Fruit fly (Drosophila melanogaster) whole organism, wandering third instar larva: ENCODE data around the gene TwdlY.

Source experiments
- Abd-B ChIP-seq: fragments of >200 bp; optimal IDR thresholded peaks from 2 replicates; lab custom pipeline; 2017; ENCODE audit warnings: missing biosample characterization, missing genetic modification characterization
- CG32264 ChIP-seq: fragments of 200-800 bp; sonication (Bioruptor generic); optimal IDR thresholded peaks from 2 replicates; lab custom pipeline; 2016; ENCODE audit warnings: missing biosample characterization, missing genetic modification characterization
- CrebA ChIP-seq: fragments of 200-800 bp; sonication (Bioruptor generic); optimal IDR thresholded peaks from 2 replicates; lab custom pipeline; 2016; ENCODE audit warnings: missing biosample characterization, mild to moderate bottlenecking, missing genetic modification characterization, borderline replicate concordance
- Dif ChIP-seq: fragments of 200-275, 200-300 bp; sonication (Bioruptor generic); optimal IDR thresholded peaks from 2 replicates; lab custom pipeline; 2018; ENCODE audit warnings: missing biosample characterization, missing genetic modification characterization; ENCODE audit not compliant: partially characterized antibody
- GATAd ChIP-seq: sonication (Bioruptor generic); optimal IDR thresholded peaks from 2 replicates; lab custom pipeline; 2016; ENCODE audit warnings: missing biosample characterization, missing genetic modification characterization
- Jra ChIP-seq: sonication (Bioruptor generic); optimal IDR thresholded peaks from 2 replicates; lab custom pipeline; 2016; ENCODE audit warnings: missing biosample characterization, missing genetic modification characterization
- Myc ChIP-seq: fragments of >200 bp; optimal IDR thresholded peaks from 2 replicates; lab custom pipeline; 2017
- N ChIP-seq: fragments of >200 bp; optimal IDR thresholded peaks from 2 replicates; lab custom pipeline; 2018; ENCODE audit warnings: missing biosample characterization, missing external identifiers, missing genetic modification characterization
- OdsH ChIP-seq: fragments of 200-800 bp; sonication (Bioruptor generic); optimal IDR thresholded peaks from 2 replicates; lab custom pipeline; 2016; ENCODE audit warnings: missing biosample characterization, mild to moderate bottlenecking, missing genetic modification characterization
- Rel ChIP-seq, 2 experiments: fragments of 200-800 bp; sonication (Bioruptor generic) in 1 of 2; optimal IDR thresholded peaks; 2 replicates in 1 of 2; 3 replicates in 1 of 2; lab custom pipeline; 2016 to 2019; ENCODE audit warnings: mild to moderate bottlenecking in 2 of 2, missing biosample characterization in 2 of 2, missing genetic modification characterization in 2 of 2, moderate library complexity in 1 of 2
- Sp1 ChIP-seq: fragments of 200-800 bp; sonication (Bioruptor generic); optimal IDR thresholded peaks from 3 replicates; lab custom pipeline; 2019; ENCODE audit warnings: missing biosample characterization, mild to moderate bottlenecking, missing genetic modification characterization, moderate library complexity
- Vsx2 ChIP-seq: fragments of 200-300, 225-300 bp; sonication (Bioruptor generic); optimal IDR thresholded peaks from 2 replicates; lab custom pipeline; 2018; ENCODE audit warnings: missing biosample characterization, missing genetic modification characterization; ENCODE audit not compliant: partially characterized antibody
- dl ChIP-seq, 2 experiments: fragments of 175-275, 200-275 bp in 1 of 2; fragments of 200-275 bp in 1 of 2; sonication (Bioruptor generic); optimal IDR thresholded peaks; lab custom pipeline; 2018; ENCODE audit warnings: mild to moderate bottlenecking in 2 of 2, missing biosample characterization in 2 of 2, missing genetic modification characterization in 2 of 2, moderate library complexity in 2 of 2; ENCODE audit not compliant: partially characterized antibody in 2 of 2, insufficient read depth in 1 of 2
- dsf ChIP-seq: sonication (Bioruptor generic); optimal IDR thresholded peaks from 2 replicates; lab custom pipeline; 2016; ENCODE audit warnings: missing biosample characterization, missing genetic modification characterization, borderline replicate concordance
- ey ChIP-seq: fragments of 200-800 bp; sonication (Bioruptor generic); optimal IDR thresholded peaks from 2 replicates; lab custom pipeline; 2016; ENCODE audit warnings: missing biosample characterization, missing genetic modification characterization
- foxo ChIP-seq, 2 experiments: fragments of 200-800 bp; sonication (Bioruptor generic); optimal IDR thresholded peaks; 2 replicates in 1 of 2; 3 replicates in 1 of 2; lab custom pipeline; 2016 to 2017; ENCODE audit warnings: missing biosample characterization in 2 of 2, missing genetic modification characterization in 2 of 2
- fru ChIP-seq: fragments of 200-800 bp; sonication (Bioruptor generic); optimal IDR thresholded peaks from 3 replicates; lab custom pipeline; 2016; ENCODE audit warnings: missing biosample characterization, mild to moderate bottlenecking, missing genetic modification characterization
- h ChIP-seq: fragments of 200-800 bp; sonication (Bioruptor generic); optimal IDR thresholded peaks from 3 replicates; lab custom pipeline; 2016; ENCODE audit warnings: missing biosample characterization, mild to moderate bottlenecking, missing genetic modification characterization
- psq ChIP-seq: fragments of 200-800 bp; sonication (Bioruptor generic); optimal IDR thresholded peaks from 3 replicates; lab custom pipeline; 2017; ENCODE audit warnings: missing biosample characterization, mild to moderate bottlenecking, missing genetic modification characterization, moderate library complexity
- rgr ChIP-seq: fragments of 200-800 bp; sonication (Bioruptor generic); optimal IDR thresholded peaks from 3 replicates; lab custom pipeline; 2016; ENCODE audit warnings: missing biosample characterization, mild to moderate bottlenecking, missing genetic modification characterization
- sage ChIP-seq: fragments of 200-800 bp; sonication (Bioruptor generic); optimal IDR thresholded peaks from 2 replicates; lab custom pipeline; 2016; ENCODE audit warnings: missing biosample characterization, mild to moderate bottlenecking, missing genetic modification characterization
- tai ChIP-seq: sonication (Bioruptor generic); optimal IDR thresholded peaks from 2 replicates; lab custom pipeline; 2016; ENCODE audit warnings: missing biosample characterization, missing genetic modification characterization
- usp ChIP-seq: fragments of >200 bp; optimal IDR thresholded peaks from 2 replicates; lab custom pipeline; 2017; ENCODE audit warnings: missing biosample characterization, missing genetic modification characterization

TwdlY gene

DNA sequence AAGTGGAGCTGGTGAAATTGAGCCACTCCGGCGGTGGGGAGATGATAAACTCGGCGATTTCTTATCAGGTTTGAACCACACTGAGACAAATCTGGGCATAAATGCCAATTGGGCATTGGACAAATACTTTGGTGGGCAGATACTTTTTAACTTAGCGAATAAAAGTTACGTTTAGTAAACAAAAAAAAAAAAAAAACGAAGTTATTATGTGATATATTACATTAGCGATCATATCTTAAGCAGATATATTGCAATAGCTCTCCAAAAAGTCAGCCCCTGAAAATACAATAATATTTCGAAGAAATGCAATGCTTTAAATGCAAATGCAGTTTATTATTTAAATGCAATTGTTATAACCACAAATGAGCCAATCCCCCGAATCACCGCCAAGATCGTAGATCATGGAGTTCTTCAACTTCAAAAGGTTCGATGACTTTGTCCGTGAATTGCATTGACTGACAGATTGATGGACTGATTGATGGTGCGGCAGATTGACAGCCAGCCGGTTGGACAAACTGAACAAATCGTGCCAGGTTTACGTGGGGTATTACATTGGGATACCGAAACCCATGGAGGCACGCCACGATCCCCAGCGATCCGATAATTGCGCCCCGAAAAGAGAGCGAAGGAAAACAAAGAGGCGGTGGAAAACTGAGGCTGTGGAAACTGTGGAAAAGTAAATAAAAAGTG lies 36.7 kb upstream of the TwdlY start:
- TF ChIP-seq Sp1 (GFP tag; lab: Kevin White, UChicago) (no peak), Jra (no peak), N (no peak), rgr (GFP tag; lab: Kevin White, UChicago) (no peak), CG32264 (no peak), Dif (GFP tag; lab: Kevin White, UChicago) (no peak)

DNA sequence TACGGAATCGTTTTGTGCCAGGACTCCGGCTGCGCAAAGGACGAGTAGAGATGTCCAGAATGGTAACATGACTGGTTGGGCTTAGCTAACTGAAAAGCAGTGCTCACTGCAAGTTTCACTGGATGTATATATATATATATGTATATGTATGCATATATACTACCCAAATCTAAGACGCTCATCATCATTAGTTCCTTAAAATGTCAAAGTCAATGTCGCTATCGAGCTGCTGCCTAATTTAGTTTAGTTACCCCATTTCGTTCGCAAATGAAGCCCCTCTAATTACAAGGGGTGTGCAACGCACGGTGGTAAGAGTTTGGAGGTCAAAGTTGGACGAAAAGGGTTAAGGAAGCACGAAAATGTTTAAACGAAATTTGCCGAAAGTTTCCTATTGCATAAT lies 34.7 kb upstream of the TwdlY start, which contains the start of gene CG9676:
TSS of gene CG9676 (minus strand) at position 101 of the 400 bp plus-strand sequence.
- no peak for TF ChIP-seq Vsx2 (GFP tag; lab: Kevin White, UChicago)
- TF ChIP-seq foxo (GFP tag; optimal IDR thresholded peaks at IDR 0.05; lab: Kevin White, UChicago) = no peak

DNA sequence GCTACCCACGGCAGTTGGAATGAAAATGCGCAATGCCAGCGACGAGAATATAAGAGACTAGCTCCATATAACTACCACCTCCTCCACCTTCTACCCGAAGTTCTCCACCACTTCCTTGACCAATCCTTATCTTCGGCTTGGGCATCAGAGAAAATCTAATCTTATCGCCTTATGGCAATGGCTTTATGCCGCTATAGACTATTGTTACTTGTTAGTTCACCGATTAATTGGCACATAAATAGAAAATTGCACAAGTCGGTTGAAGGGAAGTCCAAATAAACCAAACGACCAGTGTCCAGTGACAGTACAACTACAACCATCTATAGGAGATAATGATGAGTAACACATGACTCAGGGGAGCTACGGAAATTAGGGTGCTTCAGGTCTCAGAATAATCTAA lies 32.8 kb upstream of the TwdlY start, which contains the start of gene sphe:
TSS of gene sphe (minus strand) at position 32 of the 400 bp plus-strand sequence.
- TF ChIP-seq usp = no peak
- no peak for TF ChIP-seq dl (GFP tag; optimal IDR thresholded peaks at IDR 0.05; lab: Kevin White, UChicago; ENCODE audit: insufficient read depth in 1 of 2, partially characterized antibody in 2 of 2)
- TF ChIP-seq, all 38 proteins: peak for 0

DNA sequence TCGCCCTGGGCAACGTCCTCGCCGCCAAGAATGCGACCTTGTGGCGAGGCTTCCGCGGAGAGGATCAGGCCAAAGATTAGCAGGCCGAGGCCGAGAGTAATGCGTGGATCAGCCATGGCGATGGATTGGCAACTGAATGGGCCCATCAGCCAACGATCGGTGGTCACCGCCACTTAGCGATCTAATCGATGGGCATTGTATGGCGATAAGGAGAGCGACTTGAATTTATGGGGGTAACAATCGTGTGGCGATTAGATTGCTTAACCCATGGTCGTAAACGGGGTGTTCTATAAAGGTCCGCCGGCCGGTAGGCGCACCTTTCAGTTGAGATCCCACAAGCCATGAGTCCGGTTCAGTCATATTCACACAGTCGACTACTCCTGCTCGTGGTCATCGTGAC lies 31.0 kb upstream of the TwdlY start, which contains the start of the genes CG9673 and CG4653:
TSS of gene CG9673 (minus strand) at position 138 of the 400 bp plus-strand sequence.
TSS of gene CG4653 (plus strand) at position 335 of the 400 bp plus-strand sequence.
- TF ChIP-seq Sp1 (GFP tag; lab: Kevin White, UChicago) = no peak
- peak; percentile 24 for TF ChIP-seq CrebA (GFP tag; lab: Kevin White, UChicago)
- TF ChIP-seq, all 38 proteins: peak for 1

DNA sequence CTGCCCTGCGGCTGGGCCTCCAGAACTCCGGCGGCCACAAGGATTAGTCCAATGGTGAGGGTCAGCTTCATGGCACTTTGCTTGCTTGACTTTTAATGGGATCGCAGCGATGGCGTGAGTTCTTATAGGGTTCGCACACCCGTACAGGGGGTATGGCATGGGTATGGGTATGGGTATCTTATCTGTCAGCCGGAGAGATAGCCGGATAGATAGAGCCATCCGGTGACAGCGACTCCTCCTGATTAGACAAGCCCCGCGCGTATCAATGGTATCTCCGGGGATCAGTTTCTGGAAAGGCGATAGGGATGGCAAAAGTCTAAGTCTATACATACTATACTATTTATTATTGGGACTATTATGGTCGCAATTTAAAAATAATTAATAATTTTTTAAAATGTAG lies 28.0 kb upstream of the TwdlY start, which contains the start of gene CG9672:
TSS of gene CG9672 (minus strand) at position 101 of the 400 bp plus-strand sequence.
- TF ChIP-seq Myc (lab: Kevin White, UChicago) (no peak), h (GFP tag; lab: Kevin White, UChicago) (peak; percentile 12)
- TF ChIP-seq, all 38 proteins: peak for 1

DNA sequence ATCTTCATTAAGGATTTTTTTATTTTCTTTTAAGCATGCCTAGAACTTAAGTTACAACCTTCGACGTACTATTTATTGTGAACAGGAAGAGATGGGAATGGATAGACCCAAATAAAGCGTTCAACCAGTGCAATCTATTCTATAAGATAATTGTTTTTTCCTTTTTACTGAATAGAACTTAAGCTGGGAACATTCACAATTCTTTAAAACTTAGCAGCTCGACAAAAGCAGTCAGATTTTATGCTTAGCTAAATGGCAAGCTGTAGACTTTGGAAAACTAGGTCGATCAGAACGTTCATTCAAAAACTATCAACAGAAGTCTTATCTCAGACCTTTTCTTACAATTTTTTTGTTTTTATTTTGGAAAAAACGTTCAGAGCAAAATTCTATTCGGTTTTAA lies 23.7 kb upstream of the TwdlY start, which contains the start of gene CG13008:
TSS of gene CG13008 (plus strand) at position 301 of the 400 bp plus-strand sequence.
- TF ChIP-seq rgr (GFP tag; lab: Kevin White, UChicago) = no peak
- TF ChIP-seq GATAd (GFP tag; lab: Kevin White, UChicago) = no peak
- no peak for TF ChIP-seq CG32264
- TF ChIP-seq usp = no peak
- no peak for TF ChIP-seq psq (GFP tag; lab: Kevin White, UChicago)
- no peak for TF ChIP-seq ey (GFP tag; lab: Kevin White, UChicago)
- TF ChIP-seq tai (GFP tag; lab: Kevin White, UChicago) = no peak
- TF ChIP-seq N = no peak
- no peak for TF ChIP-seq CrebA (GFP tag; lab: Kevin White, UChicago)
- TF ChIP-seq Sp1 (GFP tag; lab: Kevin White, UChicago) = no peak
- TF ChIP-seq Abd-B (GFP tag; lab: Kevin White, UChicago) = no peak
- TF ChIP-seq fru (GFP tag; lab: Kevin White, UChicago) = no peak
- TF ChIP-seq sage (GFP tag; lab: Kevin White, UChicago) = no peak
- no peak for TF ChIP-seq dsf (GFP tag; lab: Kevin White, UChicago)
- no peak for TF ChIP-seq OdsH
- TF ChIP-seq, all 38 proteins: peak for 0

DNA sequence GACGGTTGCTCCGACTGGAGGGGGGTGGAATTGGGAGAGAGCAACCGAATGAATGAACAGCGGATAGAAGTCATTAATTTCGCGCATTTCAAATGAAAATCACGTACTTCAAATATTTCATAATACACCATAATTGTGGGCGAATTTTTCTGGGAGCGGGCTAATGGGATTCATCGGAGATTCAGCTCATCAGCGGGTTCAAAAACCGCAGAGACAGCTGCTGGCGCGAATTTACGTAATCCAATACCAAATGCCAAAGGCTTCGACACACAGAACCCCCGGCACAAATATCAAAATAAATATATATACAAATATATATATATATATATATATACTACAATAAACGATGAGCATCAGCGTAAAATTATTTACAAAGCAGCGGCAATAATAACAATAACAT lies 18.1 kb upstream of the TwdlY start:
- TF ChIP-seq rgr (GFP tag; lab: Kevin White, UChicago) = no peak
- no peak for TF ChIP-seq Rel (GFP tag; optimal IDR thresholded peaks at IDR 0.05; lab: Kevin White, UChicago)
- peak; percentile 58 for TF ChIP-seq Rel (tag; optimal IDR thresholded peaks at IDR 0.05; lab: Kevin White, UChicago)
- TF ChIP-seq GATAd (GFP tag; lab: Kevin White, UChicago) = no peak
